Worm (Caenorhabditis elegans) whole organism, L3 larva: ENCODE measurements around the gene Y54F10AR.2.

Source experiments
- R02D3.7 ChIP-seq: fragments of 150-350 bp; optimal IDR thresholded peaks from 2 replicates; lab custom pipeline; 2014; ENCODE audit warnings: missing biosample characterization, missing genetic modification characterization
- ZK546.5 ChIP-seq: sonication (generic microtip); optimal IDR thresholded peaks from 2 replicates; lab custom pipeline; 2017; ENCODE audit warnings: missing biosample characterization, missing genetic modification characterization
- ceh-16 ChIP-seq: sonication (generic microtip); optimal IDR thresholded peaks from 2 replicates; lab custom pipeline; 2017; ENCODE audit warnings: missing biosample characterization, missing genetic modification characterization
- ceh-82 ChIP-seq: fragments of 150-350 bp; optimal IDR thresholded peaks from 2 replicates; lab custom pipeline; 2014; ENCODE audit warnings: missing biosample characterization, missing genetic modification characterization
- ceh-9 ChIP-seq: sonication (generic microtip); optimal IDR thresholded peaks from 2 replicates; lab custom pipeline; 2018; ENCODE audit warnings: missing biosample characterization, missing genetic modification characterization
- daf-12 ChIP-seq: fragments of 150-350 bp; optimal IDR thresholded peaks from 2 replicates; lab custom pipeline; 2014; ENCODE audit warnings: missing biosample characterization, missing genetic modification reagents, missing genetic modification characterization
- egl-27 ChIP-seq: sonication (generic microtip); optimal IDR thresholded peaks from 4 replicates; lab custom pipeline; 2017; ENCODE audit warnings: missing biosample characterization, missing genetic modification reagents, missing genetic modification characterization
- egl-5 ChIP-seq: fragments of 150-350 bp; optimal IDR thresholded peaks from 2 replicates; lab custom pipeline; 2017; ENCODE audit warnings: missing biosample characterization, missing genetic modification reagents, missing genetic modification characterization, inconsistent platforms
- elt-1 ChIP-seq: fragments of 150-350 bp; optimal IDR thresholded peaks from 2 replicates; lab custom pipeline; 2014; ENCODE audit warnings: missing biosample characterization, missing genetic modification characterization
- elt-2 ChIP-seq: sonication (generic microtip); optimal IDR thresholded peaks from 2 replicates; lab custom pipeline; 2016; ENCODE audit warnings: missing genetic modification reagents, mild to moderate bottlenecking, missing genetic modification characterization, missing compliant biosample characterization
- elt-3 ChIP-seq, 3 experiments: fragments of 150-350 bp in 1 of 3; sonication (generic microtip) in 2 of 3; optimal IDR thresholded peaks; 2 replicates in 2 of 3; 4 replicates in 1 of 3; lab custom pipeline; 2014 to 2017; ENCODE audit warnings: missing biosample characterization in 3 of 3, missing genetic modification characterization in 3 of 3
- eor-1 ChIP-seq, 2 experiments: fragments of 150-350 bp; optimal IDR thresholded peaks; 2 replicates each; lab custom pipeline; 2014 to 2018; ENCODE audit warnings: missing biosample characterization in 2 of 2, missing genetic modification characterization in 2 of 2
- fkh-10 ChIP-seq: sonication (generic microtip); optimal IDR thresholded peaks from 2 replicates; lab custom pipeline; 2017; ENCODE audit warnings: missing biosample characterization, missing genetic modification reagents, missing genetic modification characterization
- fos-1 ChIP-seq: fragments of 150-350 bp; optimal IDR thresholded peaks from 2 replicates; lab custom pipeline; 2014; ENCODE audit warnings: missing biosample characterization, missing genetic modification characterization
- hmg-11 ChIP-seq: sonication (generic microtip); optimal IDR thresholded peaks from 2 replicates; lab custom pipeline; 2016; ENCODE audit warnings: missing genetic modification characterization, missing compliant biosample characterization
- jun-1 ChIP-seq: fragments of 150-350 bp; optimal IDR thresholded peaks from 2 replicates; lab custom pipeline; 2014; ENCODE audit warnings: missing biosample characterization, missing genetic modification reagents, missing genetic modification characterization
- lsy-12 ChIP-seq: sonication (generic microtip); optimal IDR thresholded peaks from 2 replicates; lab custom pipeline; 2016; ENCODE audit warnings: mild to moderate bottlenecking, missing genetic modification characterization, missing compliant biosample characterization
- mdl-1 ChIP-seq: fragments of 150-350 bp; optimal IDR thresholded peaks from 2 replicates; lab custom pipeline; 2014; ENCODE audit warnings: missing biosample characterization, missing genetic modification characterization
- nfya-1 ChIP-seq: sonication (generic microtip); optimal IDR thresholded peaks from 2 replicates; lab custom pipeline; 2017; ENCODE audit warnings: missing genetic modification characterization, mild to moderate bottlenecking, missing compliant biosample characterization, antibody characterized with exemption, moderate library complexity; ENCODE audit not compliant: insufficient read depth
- nhr-11 ChIP-seq: fragments of 150-350 bp; optimal IDR thresholded peaks from 2 replicates; lab custom pipeline; 2014; ENCODE audit warnings: missing biosample characterization, missing genetic modification characterization
- nhr-12 ChIP-seq: fragments of 150-350 bp; optimal IDR thresholded peaks from 2 replicates; lab custom pipeline; 2014; ENCODE audit warnings: missing biosample characterization, missing genetic modification characterization
- nhr-23 ChIP-seq: fragments of 150-350 bp; optimal IDR thresholded peaks from 2 replicates; lab custom pipeline; 2014; ENCODE audit warnings: missing biosample characterization, missing genetic modification reagents, missing genetic modification characterization
- nhr-237 ChIP-seq: fragments of 150-350 bp; optimal IDR thresholded peaks from 2 replicates; lab custom pipeline; 2014; ENCODE audit warnings: missing biosample characterization, missing genetic modification characterization
- nhr-25 ChIP-seq: sonication (generic microtip); optimal IDR thresholded peaks from 2 replicates; lab custom pipeline; 2017; ENCODE audit warnings: missing biosample characterization, missing genetic modification characterization
- nhr-28 ChIP-seq: fragments of 150-350 bp; optimal IDR thresholded peaks from 2 replicates; lab custom pipeline; 2014; ENCODE audit warnings: missing biosample characterization, missing genetic modification characterization
- nhr-43 ChIP-seq: sonication (generic microtip); optimal IDR thresholded peaks from 2 replicates; lab custom pipeline; 2016; ENCODE audit warnings: mild to moderate bottlenecking, missing genetic modification characterization, missing compliant biosample characterization; ENCODE audit not compliant: poor library complexity, severe bottlenecking
- nhr-67 ChIP-seq: fragments of 150-350 bp; optimal IDR thresholded peaks from 2 replicates; lab custom pipeline; 2014; ENCODE audit warnings: missing biosample characterization, missing genetic modification characterization
- nhr-76 ChIP-seq: fragments of 150-350 bp; sonication (generic microtip); optimal IDR thresholded peaks from 5 replicates; lab custom pipeline; 2014; ENCODE audit warnings: missing biosample characterization, missing genetic modification characterization
- nhr-77 ChIP-seq: fragments of 150-350 bp; optimal IDR thresholded peaks from 2 replicates; lab custom pipeline; 2014; ENCODE audit warnings: missing biosample characterization, missing genetic modification characterization
- sea-2 ChIP-seq: fragments of 150-350 bp; sonication (generic microtip); optimal IDR thresholded peaks from 4 replicates; lab custom pipeline; 2014; ENCODE audit warnings: missing biosample characterization, missing genetic modification reagents, missing genetic modification characterization
- skn-1 ChIP-seq: fragments of 150-350 bp; optimal IDR thresholded peaks from 2 replicates; lab custom pipeline; 2014; ENCODE audit warnings: missing biosample characterization, missing genetic modification characterization
- snpc-4 ChIP-seq: fragments of 150-350 bp; optimal IDR thresholded peaks from 2 replicates; lab custom pipeline; 2014; ENCODE audit warnings: missing biosample characterization, missing genetic modification characterization
- unc-39 ChIP-seq: sonication (generic microtip); optimal IDR thresholded peaks from 4 replicates; lab custom pipeline; 2017; ENCODE audit warnings: missing biosample characterization, missing genetic modification characterization
- unc-62 ChIP-seq: fragments of 150-350 bp; sonication (generic microtip); optimal IDR thresholded peaks from 4 replicates; lab custom pipeline; 2014; ENCODE audit warnings: missing biosample characterization, missing genetic modification reagents, missing genetic modification characterization
- ztf-11 ChIP-seq: fragments of 150-350 bp; optimal IDR thresholded peaks from 2 replicates; lab custom pipeline; 2014; ENCODE audit warnings: missing biosample characterization, missing genetic modification characterization
- ztf-4 ChIP-seq: fragments of 150-350 bp; optimal IDR thresholded peaks from 2 replicates; lab custom pipeline; 2014; ENCODE audit warnings: missing biosample characterization, missing genetic modification characterization

The Y54F10AR.2 gene

ce11 chrIII:2551981-2552380 is 19.4 kb downstream of the Y54F10AR.2 start:
- no peak for TF ChIP-seq nhr-77 (tag; lab: Kevin White, UChicago)
- TF ChIP-seq ceh-16 (tag; lab: Kevin White, UChicago): no peak
- TF ChIP-seq nfya-1: no peak
- TF ChIP-seq nhr-237 (tag; lab: Kevin White, UChicago): no peak
- TF ChIP-seq unc-62 (GFP tag; lab: Kevin White, UChicago): no peak
- TF ChIP-seq nhr-28 (tag; lab: Kevin White, UChicago): no peak
- TF ChIP-seq eor-1 (tag; optimal IDR thresholded peaks at IDR 0.05; lab: Kevin White, UChicago): no peak
- no peak for TF ChIP-seq nhr-67 (tag; lab: Kevin White, UChicago)
- no peak for TF ChIP-seq nhr-25 (tag; lab: Kevin White, UChicago)
- no peak for TF ChIP-seq nhr-43
- TF ChIP-seq egl-5: no peak
- no peak for TF ChIP-seq lsy-12
- TF ChIP-seq ceh-82 (tag; lab: Kevin White, UChicago): no peak
- TF ChIP-seq fos-1: no peak
- TF ChIP-seq ceh-9 (tag; lab: Kevin White, UChicago): no peak

- TF ChIP-seq nhr-237 (tag; lab: Kevin White, UChicago) (no peak), snpc-4 (tag; lab: Kevin White, UChicago) (no peak), nhr-12 (tag; lab: Kevin White, UChicago) (no peak), daf-12 (tag; lab: Kevin White, UChicago) (no peak), elt-1 (tag; lab: Kevin White, UChicago) (no peak), nhr-28 (tag; lab: Kevin White, UChicago) (no peak), eor-1 (tag; optimal IDR thresholded peaks at IDR 0.05; lab: Kevin White, UChicago) (no peak), lsy-12 (no peak), nhr-23 (tag; lab: Kevin White, UChicago) (no peak), ztf-11 (tag; lab: Kevin White, UChicago) (no peak), elt-2 (no peak), nhr-67 (tag; lab: Kevin White, UChicago) (no peak), ceh-9 (tag; lab: Kevin White, UChicago) (no peak), skn-1 (tag; lab: Kevin White, UChicago) (no peak), fkh-10 (no peak), nhr-11 (tag; lab: Kevin White, UChicago) (no peak), elt-3 (tag; optimal IDR thresholded peaks at IDR 0.05; lab: Kevin White, UChicago) (no peak), sea-2 (no peak), ztf-4 (tag; lab: Kevin White, UChicago) (no peak)
- TF ChIP-seq, all 47 proteins: peak for 0
Observed at ce11 chrIII:2549620-2550019, 21.7 kb downstream of the Y54F10AR.2 start, which contains the start of gene feh-1. Gene feh-1 (plus strand): TSS chrIII:2549920.

- peak; percentile 77 for TF ChIP-seq nfya-1
- no peak for TF ChIP-seq nhr-25 (tag; lab: Kevin White, UChicago)
- TF ChIP-seq jun-1 (tag; lab: Kevin White, UChicago): no peak
- no peak for TF ChIP-seq eor-1 (tag; optimal IDR thresholded peaks at IDR 0.05; lab: Kevin White, UChicago)
- TF ChIP-seq hmg-11 (tag; lab: Kevin White, UChicago): no peak
- no peak for TF ChIP-seq ztf-4 (tag; lab: Kevin White, UChicago)
- no peak for TF ChIP-seq ZK546.5 (tag; lab: Kevin White, UChicago)
Observed at ce11 chrIII:2546298-2546697, 25.0 kb downstream of the Y54F10AR.2 start.

ce11 chrIII:2540520-2540919 is 30.8 kb downstream of the Y54F10AR.2 start:
- TF ChIP-seq egl-27 (no peak), ZK546.5 (tag; lab: Kevin White, UChicago) (no peak), mdl-1 (no peak), elt-2 (no peak), jun-1 (tag; lab: Kevin White, UChicago) (no peak), nhr-12 (tag; lab: Kevin White, UChicago) (no peak), eor-1 (tag; optimal IDR thresholded peaks at IDR 0.05; lab: Kevin White, UChicago) (no peak), hmg-11 (tag; lab: Kevin White, UChicago) (no peak), unc-39 (tag; lab: Kevin White, UChicago) (no peak), unc-62 (GFP tag; lab: Kevin White, UChicago) (no peak), nhr-77 (tag; lab: Kevin White, UChicago) (no peak), R02D3.7 (tag; lab: Kevin White, UChicago) (no peak), ztf-4 (tag; lab: Kevin White, UChicago) (no peak), nhr-76 (no peak)
